Worm (Caenorhabditis elegans) whole organism, L2 larva: ENCODE measurements around the gene Y10G11A.1.
"Not testable (repeated sequence)": the region's sequence is repeated elsewhere in the genome, so short reads cannot be mapped to it uniquely, and the experiment has no call there.

Experiments used
- C34F6.9 ChIP-seq: fragments of 150-350 bp; optimal IDR thresholded peaks from 2 replicates; lab custom pipeline; 2014; ENCODE audit warnings: missing biosample characterization, missing genetic modification characterization
- F13H6.1 ChIP-seq: sonication (generic microtip); optimal IDR thresholded peaks from 2 replicates; lab custom pipeline; 2016; ENCODE audit warnings: missing genetic modification characterization, missing compliant biosample characterization
- R02D3.7 ChIP-seq: fragments of 150-350 bp; optimal IDR thresholded peaks from 2 replicates; lab custom pipeline; 2014; ENCODE audit warnings: missing biosample characterization, missing genetic modification characterization
- Y55F3AM.14 ChIP-seq: fragments of 200-800 bp; sonication (Bioruptor generic); optimal IDR thresholded peaks from 2 replicates; lab custom pipeline; 2018; ENCODE audit warnings: mild to moderate bottlenecking, missing genetic modification characterization, missing compliant biosample characterization
- ZK546.5 ChIP-seq: sonication (generic microtip); optimal IDR thresholded peaks from 2 replicates; lab custom pipeline; 2017; ENCODE audit warnings: missing biosample characterization, missing genetic modification characterization
- alr-1 ChIP-seq: fragments of 150-350 bp; optimal IDR thresholded peaks from 2 replicates; lab custom pipeline; 2014; ENCODE audit warnings: missing biosample characterization, missing genetic modification characterization
- aly-2 ChIP-seq: fragments of 150-350 bp; optimal IDR thresholded peaks from 2 replicates; lab custom pipeline; 2014; ENCODE audit warnings: missing biosample characterization, missing genetic modification characterization
- ama-1 ChIP-seq: fragments of 150-350 bp; optimal IDR thresholded peaks from 2 replicates; lab custom pipeline; 2018; ENCODE audit warnings: inconsistent platforms
- ceh-16 ChIP-seq: fragments of 150-350 bp; optimal IDR thresholded peaks from 2 replicates; lab custom pipeline; 2014; ENCODE audit warnings: missing biosample characterization, missing genetic modification characterization
- crh-2 ChIP-seq: sonication (generic microtip); optimal IDR thresholded peaks from 2 replicates; lab custom pipeline; 2017; ENCODE audit warnings: missing biosample characterization, missing genetic modification characterization
- dmd-4 ChIP-seq: sonication (generic microtip); optimal IDR thresholded peaks from 2 replicates; lab custom pipeline; 2017; ENCODE audit warnings: missing biosample characterization, missing genetic modification characterization
- fos-1 ChIP-seq: fragments of 150-350 bp; optimal IDR thresholded peaks from 2 replicates; lab custom pipeline; 2014; ENCODE audit warnings: missing biosample characterization, missing genetic modification characterization
- gmeb-1 ChIP-seq: fragments of 150-350 bp; optimal IDR thresholded peaks from 2 replicates; lab custom pipeline; 2014; ENCODE audit warnings: missing biosample characterization, missing genetic modification characterization
- lin-11 ChIP-seq: fragments of 150-350 bp; sonication (generic microtip); optimal IDR thresholded peaks from 2 replicates; lab custom pipeline; 2014; ENCODE audit warnings: missing biosample characterization, missing genetic modification characterization, inconsistent platforms, mixed read lengths
- lin-13 ChIP-seq: fragments of 150-350 bp; optimal IDR thresholded peaks from 2 replicates; lab custom pipeline; 2014; ENCODE audit warnings: missing biosample characterization, missing genetic modification reagents, missing genetic modification characterization
- lsy-2 ChIP-seq, 2 experiments: fragments of 150-350 bp in 1 of 2; sonication (generic microtip) in 1 of 2; optimal IDR thresholded peaks; 2 replicates each; lab custom pipeline; 2014 to 2017; ENCODE audit warnings: missing biosample characterization in 2 of 2, missing genetic modification characterization in 2 of 2
- mab-5 ChIP-seq: fragments of 150-350 bp; optimal IDR thresholded peaks from 2 replicates; lab custom pipeline; 2014; ENCODE audit warnings: missing biosample characterization, missing genetic modification characterization
- mbf-1 ChIP-seq: sonication (generic microtip); optimal IDR thresholded peaks from 2 replicates; lab custom pipeline; 2017; ENCODE audit warnings: missing biosample characterization, missing genetic modification characterization
- mdl-1 ChIP-seq, 2 experiments: fragments of 150-350 bp in 1 of 2; sonication (generic microtip) in 1 of 2; optimal IDR thresholded peaks; 2 replicates each; lab custom pipeline; 2017; ENCODE audit warnings: missing biosample characterization in 2 of 2, missing genetic modification characterization in 2 of 2
- nhr-11 ChIP-seq: fragments of 150-350 bp; optimal IDR thresholded peaks from 2 replicates; lab custom pipeline; 2014; ENCODE audit warnings: missing biosample characterization, missing genetic modification characterization
- nhr-12 ChIP-seq: fragments of 150-350 bp; optimal IDR thresholded peaks from 2 replicates; lab custom pipeline; 2014; ENCODE audit warnings: missing biosample characterization, missing genetic modification characterization
- nhr-129 ChIP-seq: fragments of 150-350 bp; optimal IDR thresholded peaks from 2 replicates; lab custom pipeline; 2014; ENCODE audit warnings: missing biosample characterization, missing genetic modification characterization
- nhr-21 ChIP-seq: fragments of 150-350 bp; optimal IDR thresholded peaks from 2 replicates; lab custom pipeline; 2014; ENCODE audit warnings: missing biosample characterization, missing genetic modification characterization
- nhr-237 ChIP-seq: fragments of 150-350 bp; optimal IDR thresholded peaks from 2 replicates; lab custom pipeline; 2014; ENCODE audit warnings: missing biosample characterization, missing genetic modification characterization
- nhr-25 ChIP-seq: fragments of 150-350 bp; sonication (generic microtip); optimal IDR thresholded peaks from 3 replicates; lab custom pipeline; 2014; ENCODE audit warnings: missing biosample characterization, missing genetic modification characterization
- nhr-6 ChIP-seq: fragments of 150-350 bp; optimal IDR thresholded peaks from 2 replicates; lab custom pipeline; 2014; ENCODE audit warnings: missing biosample characterization, missing genetic modification characterization
- nhr-77 ChIP-seq: fragments of 150-350 bp; optimal IDR thresholded peaks from 2 replicates; lab custom pipeline; 2014; ENCODE audit warnings: missing biosample characterization, missing genetic modification characterization
- peb-1 ChIP-seq: fragments of 150-350 bp; optimal IDR thresholded peaks from 2 replicates; lab custom pipeline; 2014; ENCODE audit warnings: missing biosample characterization, missing genetic modification characterization
- sem-4 ChIP-seq: fragments of 150-350 bp; optimal IDR thresholded peaks from 2 replicates; lab custom pipeline; 2014; ENCODE audit warnings: missing biosample characterization, missing genetic modification reagents, missing genetic modification characterization
- skn-1 ChIP-seq: sonication (generic microtip); optimal IDR thresholded peaks from 2 replicates; lab custom pipeline; 2017; ENCODE audit warnings: missing biosample characterization, missing genetic modification characterization
- sma-3 ChIP-seq: sonication (generic microtip); optimal IDR thresholded peaks from 2 replicates; lab custom pipeline; 2016; ENCODE audit warnings: missing genetic modification reagents, missing genetic modification characterization, missing compliant biosample characterization
- sma-9 ChIP-seq, 2 experiments: fragments of 150-350 bp in 1 of 2; sonication (generic microtip) in 1 of 2; optimal IDR thresholded peaks; 2 replicates each; lab custom pipeline; 2014 to 2016; ENCODE audit warnings: missing genetic modification characterization in 2 of 2, mild to moderate bottlenecking in 1 of 2, missing biosample characterization in 1 of 2, missing compliant biosample characterization in 1 of 2, missing genetic modification reagents in 1 of 2, moderate library complexity in 1 of 2
- snpc-4 ChIP-seq: fragments of 150-350 bp; optimal IDR thresholded peaks from 2 replicates; lab custom pipeline; 2014; ENCODE audit warnings: missing biosample characterization, missing genetic modification characterization
- unc-55 ChIP-seq: fragments of 150-350 bp; sonication (generic microtip); optimal IDR thresholded peaks from 3 replicates; lab custom pipeline; 2014; ENCODE audit warnings: missing biosample characterization, missing genetic modification reagents, missing genetic modification characterization
- ztf-11 ChIP-seq: sonication (generic microtip); optimal IDR thresholded peaks from 2 replicates; lab custom pipeline; 2017; ENCODE audit warnings: missing biosample characterization, missing genetic modification characterization

The Y10G11A.1 gene

DNA sequence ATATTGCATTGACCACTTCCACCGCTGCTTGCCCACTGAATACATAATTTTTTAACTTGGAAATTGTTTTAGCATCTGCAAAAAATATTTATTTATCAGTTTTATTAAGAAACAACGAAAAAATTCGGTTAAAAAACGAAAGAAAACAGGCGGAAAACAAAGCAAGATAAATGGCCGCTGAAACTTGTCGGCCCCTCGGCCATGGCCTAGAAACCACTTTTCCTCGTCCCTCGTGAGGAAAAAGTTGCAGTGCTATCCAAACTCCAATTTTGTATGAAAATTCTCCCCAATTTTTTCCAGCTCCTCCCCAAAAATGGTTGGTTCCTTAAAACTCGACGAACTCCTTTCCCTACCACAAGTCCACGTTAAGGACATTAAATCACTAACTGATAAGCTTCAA lies at the start of gene Y10G11A.1:
Gene Y10G11A.1 (plus strand): TSS at position 301 of the 400 bp plus-strand sequence.
- TF ChIP-seq ztf-11; nhr-6 (tag; lab: Kevin White, UChicago); peb-1 (tag; lab: Kevin White, UChicago): not testable (repeated sequence)

DNA sequence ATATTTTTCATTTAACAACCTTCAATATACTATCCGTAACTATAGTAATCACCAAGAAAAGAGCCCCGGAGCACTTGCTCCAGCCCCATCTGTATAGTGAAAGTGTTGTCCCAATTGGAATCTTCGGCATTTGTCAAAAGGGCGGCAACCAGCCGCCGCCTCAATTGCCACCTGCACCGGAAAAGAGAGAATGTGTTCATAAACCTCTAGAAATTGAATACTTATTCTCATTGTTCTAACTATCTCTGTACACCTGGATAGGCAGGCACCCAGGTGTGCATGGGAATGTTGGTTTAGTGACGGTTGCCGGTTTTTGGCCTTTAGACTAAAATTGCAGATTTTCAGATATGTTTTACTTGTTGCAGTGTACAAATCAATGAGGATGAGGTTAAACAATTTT lies 46.5 kb upstream of the Y10G11A.1 start:
- TF ChIP-seq nhr-21, result no peak
- no peak for TF ChIP-seq sem-4 (tag; lab: Kevin White, UChicago)
- TF ChIP-seq mbf-1 (tag; lab: Kevin White, UChicago), result no peak
- no peak for TF ChIP-seq aly-2 (tag; lab: Kevin White, UChicago)
- no peak for TF ChIP-seq sma-3 (GFP tag; lab: Kevin White, UChicago)
- no peak for TF ChIP-seq sma-9 (GFP tag; optimal IDR thresholded peaks at IDR 0.05; lab: Kevin White, UChicago)
- no peak for TF ChIP-seq sma-9 (tag; optimal IDR thresholded peaks at IDR 0.05; lab: Kevin White, UChicago)
- no peak for TF ChIP-seq Y55F3AM.14 (GFP tag; lab: Kevin White, UChicago)
- no peak for TF ChIP-seq nhr-12 (tag; lab: Kevin White, UChicago)
- TF ChIP-seq mab-5 (tag; lab: Kevin White, UChicago), result no peak
- TF ChIP-seq nhr-77, result no peak
- no peak for TF ChIP-seq skn-1
- no peak for TF ChIP-seq F13H6.1 (tag; lab: Kevin White, UChicago)

DNA sequence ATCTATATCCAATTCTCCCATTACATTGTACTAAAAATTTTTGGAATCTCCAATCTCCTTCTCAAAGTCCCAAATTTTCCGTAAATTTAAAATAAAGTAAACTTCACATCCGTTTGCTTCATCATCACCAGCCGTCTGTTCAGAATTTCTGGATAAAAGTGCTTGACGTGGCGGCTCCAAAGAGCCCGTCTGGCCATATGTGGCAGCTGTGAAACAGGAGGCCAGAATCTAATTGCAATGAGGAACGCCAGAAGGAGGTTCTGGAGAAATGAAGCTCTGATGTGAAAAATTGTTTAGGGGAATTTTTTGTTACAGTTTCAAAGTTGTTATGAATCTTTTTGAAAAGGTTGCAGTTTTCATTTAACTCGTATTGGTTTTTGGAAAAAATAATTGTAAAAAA lies 44.2 kb upstream of the Y10G11A.1 start:
- TF ChIP-seq ama-1 (lab: Kevin White, UChicago), result no peak
- no peak for TF ChIP-seq nhr-77
- no peak for TF ChIP-seq dmd-4

DNA sequence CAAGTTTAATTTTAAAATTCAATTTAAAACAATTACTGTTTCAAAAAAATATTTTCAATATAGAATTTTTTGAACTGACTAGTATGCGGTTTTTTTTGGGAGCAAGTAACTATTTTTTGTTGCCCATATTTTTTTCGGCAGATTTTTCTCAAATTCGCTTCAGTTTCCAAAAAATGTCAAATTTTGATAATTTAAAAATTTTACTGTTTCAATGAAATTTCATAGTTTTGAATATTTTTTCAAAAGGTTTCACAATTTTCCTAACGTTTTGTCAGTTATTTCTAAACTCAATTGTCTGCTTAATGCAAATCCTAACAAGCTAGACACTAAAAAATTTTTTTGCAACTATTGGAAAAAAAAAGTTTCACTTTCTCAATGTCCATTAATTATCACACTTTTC lies 43.5 kb upstream of the Y10G11A.1 start:
- TF ChIP-seq mbf-1 (tag; lab: Kevin White, UChicago) (no peak), R02D3.7 (tag; lab: Kevin White, UChicago) (no peak), ceh-16 (tag; lab: Kevin White, UChicago) (no peak), fos-1 (tag; lab: Kevin White, UChicago) (no peak), nhr-11 (tag; lab: Kevin White, UChicago) (no peak), nhr-237 (tag; lab: Kevin White, UChicago) (no peak), sem-4 (tag; lab: Kevin White, UChicago) (no peak), snpc-4 (tag; lab: Kevin White, UChicago) (no peak)

DNA sequence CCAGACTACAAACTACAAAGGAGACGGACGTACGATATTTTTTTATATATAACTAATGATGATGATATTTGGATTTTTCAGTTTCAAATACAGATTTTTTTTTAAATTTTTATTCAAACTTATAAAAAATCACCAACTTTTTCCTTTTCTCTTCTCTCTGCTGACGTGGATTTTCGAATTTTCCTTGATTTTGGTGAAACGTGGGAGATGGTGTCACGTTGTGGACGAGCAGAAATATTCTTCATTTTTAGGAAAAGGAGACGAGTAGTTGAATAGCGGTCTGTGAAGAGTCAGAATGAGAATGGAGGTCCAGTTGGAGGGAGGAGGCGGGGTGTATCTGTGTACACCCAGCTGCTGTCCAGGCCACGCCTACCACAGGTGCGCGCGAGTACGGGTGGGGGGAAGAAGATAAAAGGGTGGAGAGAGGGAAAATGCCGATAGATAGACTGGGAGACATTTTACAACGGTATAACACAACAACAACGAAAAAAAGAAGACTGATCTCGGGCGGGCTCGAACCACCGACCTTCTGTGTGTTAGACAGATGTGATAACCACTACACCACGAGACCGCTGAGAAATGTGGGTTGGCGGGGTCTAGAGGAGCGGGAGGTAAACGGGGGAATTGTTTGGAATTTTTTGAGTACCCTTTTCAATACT lies 42.4 kb upstream of the Y10G11A.1 start, which contains the start of gene Y7A9D.1:
Gene Y7A9D.1 (minus strand): TSS at position 283 of the 659 bp plus-strand sequence.
- peak; percentile 46 for TF ChIP-seq fos-1 (tag; lab: Kevin White, UChicago)
- TF ChIP-seq nhr-21, result peak; percentile 67
- peak; percentile 52 for TF ChIP-seq sma-3 (GFP tag; lab: Kevin White, UChicago)
- peak; percentile 39 for TF ChIP-seq gmeb-1 (tag; lab: Kevin White, UChicago)
- no peak for TF ChIP-seq mdl-1 (tag; optimal IDR thresholded peaks at IDR 0.05; lab: Kevin White, UChicago)
- no peak for TF ChIP-seq nhr-11 (tag; lab: Kevin White, UChicago)
- no peak for TF ChIP-seq ama-1 (lab: Kevin White, UChicago)
- TF ChIP-seq nhr-25 (tag; lab: Kevin White, UChicago), result peak; percentile 3
- TF ChIP-seq dmd-4, result no peak
- TF ChIP-seq lin-13 (GFP tag; lab: Kevin White, UChicago), result peak; percentile 29
- TF ChIP-seq lsy-2 (tag; optimal IDR thresholded peaks at IDR 0.05; lab: Kevin White, UChicago), result peak in 1 of 2 experiments; percentile 16
- peak; percentile 26 for TF ChIP-seq lin-11 (tag; lab: Kevin White, UChicago)
- no peak for TF ChIP-seq alr-1 (tag; lab: Kevin White, UChicago)
- no peak for TF ChIP-seq aly-2 (tag; lab: Kevin White, UChicago)
- peak; percentile 16 for TF ChIP-seq unc-55
- no peak for TF ChIP-seq ZK546.5 (tag; lab: Kevin White, UChicago)
- TF ChIP-seq C34F6.9, result peak; percentile 23
- TF ChIP-seq F13H6.1 (tag; lab: Kevin White, UChicago), result peak; percentile 5
- TF ChIP-seq ztf-11, result no peak
- TF ChIP-seq sem-4 (tag; lab: Kevin White, UChicago), result no peak
- no peak for TF ChIP-seq crh-2 (tag; lab: Kevin White, UChicago)
- no peak for TF ChIP-seq mbf-1 (tag; lab: Kevin White, UChicago)
- TF ChIP-seq nhr-129 (tag; lab: Kevin White, UChicago), result peak; percentile 57
- TF ChIP-seq, all 48 proteins: peak for 12
